Worm (Caenorhabditis elegans): ENCODE measurements around the gene gcy-31.

ce11 chrX:2433805-2434204, 6.5 kb upstream of the gcy-31 start:
- TF ChIP-seq med-1 (GFP tag; optimal IDR thresholded peaks at IDR 0.05; ENCODE audit: insufficient read depth) (no peak), ztf-23 (GFP tag; IDR thresholded peaks at IDR 0.05) (no peak), tab-1 (GFP tag; IDR thresholded peaks at IDR 0.05) (no peak), T22C8.4 (GFP tag; IDR thresholded peaks at IDR 0.05) (no peak), cog-1 (tag; optimal IDR thresholded peaks at IDR 0.05) (no peak), flt-1 (GFP tag; IDR thresholded peaks at IDR 0.05) (no peak), klf-2 (GFP tag; conservative IDR thresholded peaks at IDR 0.05) (no peak)
